Fruit fly (Drosophila melanogaster) S2 (cell line): ENCODE data around the gene Nsun5.

Experiments
- CG8478 ChIP-seq: fragments of >200 bp; optimal IDR thresholded peaks from 2 replicates; lab custom pipeline; 2018
- CTCF ChIP-seq, 2 experiments: fragments of >200 bp; optimal IDR thresholded peaks; 2 replicates each; lab custom pipeline; 2018

The Nsun5 gene

dm6 chr3R:19112372-19112771 lies 49.7 kb downstream of the Nsun5 start:
- TF ChIP-seq CTCF (optimal IDR thresholded peaks at IDR 0.05; lab: Kevin White, UChicago), result no peak
- TF ChIP-seq CG8478 (lab: Kevin White, UChicago), result no peak

dm6 chr3R:19111159-19111558 lies 50.9 kb downstream of the Nsun5 start:
- no peak for TF ChIP-seq CTCF (optimal IDR thresholded peaks at IDR 0.05; lab: Kevin White, UChicago)
- no peak for TF ChIP-seq CG8478 (lab: Kevin White, UChicago)
